Worm (Caenorhabditis elegans): ENCODE measurements around the gene nspc-14.
A peak's percentile ranks its signal among the peaks of the same experiment; 100 is the strongest.

nspc-14 gene

ce11 chrX:12350207-12350606 lies 8.7 kb downstream of the nspc-14 start, which contains the start of gene F42F12.3 (continued):
- no peak for TF ChIP-seq mdt-29 (GFP tag; IDR thresholded peaks at IDR 0.05)
- TF ChIP-seq mdl-1 (tag; optimal IDR thresholded peaks at IDR 0.05): no peak
- no peak for TF ChIP-seq unc-39 (tag; optimal IDR thresholded peaks at IDR 0.05)
- TF ChIP-seq ces-1 (GFP tag; optimal IDR thresholded peaks at IDR 0.05): no peak

ce11 chrX:12348329-12348728 lies 10.5 kb downstream of the nspc-14 start, which contains the start of gene F42F12.14:
Gene F42F12.14, plus strand, starts transcription at chrX:12348629.
- TF ChIP-seq hif-1 (tag; optimal IDR thresholded peaks at IDR 0.05) (no peak), unc-62 (GFP tag; optimal IDR thresholded peaks at IDR 0.05 in 1 of 2) (peak in 1 of 2 experiments; percentile 74), unc-62 (tag; optimal IDR thresholded peaks at IDR 0.05) (no peak), jun-1 (tag; optimal IDR thresholded peaks at IDR 0.05) (no peak), mdt-29 (GFP tag; IDR thresholded peaks at IDR 0.05) (no peak), cey-2 (tag; optimal IDR thresholded peaks at IDR 0.05; ENCODE audit: borderline replicate concordance, insufficient read depth) (no peak), ctbp-1 (GFP tag; IDR thresholded peaks at IDR 0.05) (no peak), lin-29 (GFP tag; IDR thresholded peaks at IDR 0.05) (no peak), fos-1 (tag; optimal IDR thresholded peaks at IDR 0.05) (no peak)

ce11 chrX:12347822-12348221 lies 11.0 kb downstream of the nspc-14 start:
- TF ChIP-seq nhr-237 (tag; optimal IDR thresholded peaks at IDR 0.05): no peak
- TF ChIP-seq nhr-11 (tag; optimal IDR thresholded peaks at IDR 0.05): no peak
- peak; percentile 69; the same call in 1 of the 2 replicates for TF ChIP-seq pha-4 (GFP tag; IDR thresholded peaks at IDR 0.05)
- TF ChIP-seq pha-4 (tag; optimal IDR thresholded peaks at IDR 0.05): no peak
- peak; percentile 67; the same call in 1 of the 2 replicates for TF ChIP-seq F26F4.8 (GFP tag; conservative IDR thresholded peaks at IDR 0.05)
- no peak for TF ChIP-seq nhr-76 (tag; optimal IDR thresholded peaks at IDR 0.05)
- no peak for TF ChIP-seq mdl-1 (tag; optimal IDR thresholded peaks at IDR 0.05)
- TF ChIP-seq zfp-3 (GFP tag; conservative IDR thresholded peaks at IDR 0.05): 0 out of 2 replicates have a peak, but pooled peaks have one; percentile 53
- no peak for TF ChIP-seq ceh-62 (tag; optimal IDR thresholded peaks at IDR 0.05)
- no peak for TF ChIP-seq zip-11 (GFP tag; IDR thresholded peaks at IDR 0.05)
- peak; percentile 89 for TF ChIP-seq snpc-1.2 (GFP tag; IDR thresholded peaks at IDR 0.05)
- no peak for TF ChIP-seq ceh-82 (tag; optimal IDR thresholded peaks at IDR 0.05)
- no peak for TF ChIP-seq lin-29 (GFP tag; IDR thresholded peaks at IDR 0.05)
- no peak for TF ChIP-seq tag-97 (GFP tag; IDR thresholded peaks at IDR 0.05)
- TF ChIP-seq dmd-8 (GFP tag; IDR thresholded peaks at IDR 0.05): peak; percentile 80
- TF ChIP-seq lin-1 (GFP tag; IDR thresholded peaks at IDR 0.05): no peak
- TF ChIP-seq zfp-2 (tag; optimal IDR thresholded peaks at IDR 0.05): no peak
- no peak for TF ChIP-seq nhr-77 (tag; optimal IDR thresholded peaks at IDR 0.05)
- TF ChIP-seq cey-2 (tag; optimal IDR thresholded peaks at IDR 0.05; ENCODE audit: borderline replicate concordance, insufficient read depth): no peak
- TF ChIP-seq ceh-32 (tag; optimal IDR thresholded peaks at IDR 0.05; ENCODE audit: poor library complexity): no peak
- TF ChIP-seq dve-1 (tag; optimal IDR thresholded peaks at IDR 0.05; ENCODE audit: insufficient read depth): no peak
- peak; percentile 81 for TF ChIP-seq ceh-44 (GFP tag; IDR thresholded peaks at IDR 0.05)
- TF ChIP-seq fos-1 (tag; optimal IDR thresholded peaks at IDR 0.05): no peak
- TF ChIP-seq dmd-9 (GFP tag; IDR thresholded peaks at IDR 0.05): no peak
- TF ChIP-seq ces-1 (GFP tag; optimal IDR thresholded peaks at IDR 0.05): no peak
- peak; percentile 53 for TF ChIP-seq mxl-3 (GFP tag; optimal IDR thresholded peaks at IDR 0.05)
- no peak for TF ChIP-seq F10B5.3 (tag; optimal IDR thresholded peaks at IDR 0.05)
- TF ChIP-seq nhr-25 (tag; optimal IDR thresholded peaks at IDR 0.05; ENCODE audit: borderline replicate concordance, insufficient read depth): no peak
- TF ChIP-seq madf-9 (GFP tag; conservative IDR thresholded peaks at IDR 0.05): peak; percentile 85
- TF ChIP-seq Y5F2A.4 (GFP tag; optimal IDR thresholded peaks at IDR 0.05): no peak
- no peak for TF ChIP-seq daf-19 (GFP tag; conservative IDR thresholded peaks at IDR 0.05)
- TF ChIP-seq Y105C5A.15 (GFP tag; IDR thresholded peaks at IDR 0.05): no peak
- TF ChIP-seq arid-1 (GFP tag; conservative IDR thresholded peaks at IDR 0.05): peak; percentile 52; the same call in 1 of the 2 replicates
- TF ChIP-seq nhr-42 (GFP tag; IDR thresholded peaks at IDR 0.05): no peak
- TF ChIP-seq ztf-11 (tag; optimal IDR thresholded peaks at IDR 0.05): no peak
- TF ChIP-seq F44E2.7 (GFP tag; IDR thresholded peaks at IDR 0.05): no peak
- peak; percentile 10 for TF ChIP-seq spr-1 (tag; optimal IDR thresholded peaks at IDR 0.05)
- no peak for TF ChIP-seq D1046.2 (GFP tag; IDR thresholded peaks at IDR 0.05)
- TF ChIP-seq vab-7 (GFP tag; IDR thresholded peaks at IDR 0.05): peak; percentile 88
- TF ChIP-seq ZK337.2 (GFP tag; IDR thresholded peaks at IDR 0.05): 0 out of 2 replicates have a peak, but pooled peaks have one; percentile 51

Data from whole organism, L4 larva.